Fruit fly (Drosophila melanogaster) whole organism, embryonic: Measurements from ENCODE around the gene CG9240.
A peak's percentile ranks its signal among the peaks of the same experiment; 100 is the strongest.

Experiments
- Atf6 ChIP-seq: fragments of 200-800 bp; sonication (Bioruptor generic); IDR thresholded peaks from 2 replicates; pipeline ENCODE4 v1.3.6; 2022; ENCODE audit warnings: missing biosample characterization, missing genetic modification characterization
- CG10321 ChIP-seq: fragments of 200-800 bp; sonication (Bioruptor generic); IDR thresholded peaks from 2 replicates; pipeline ENCODE4 v1.3.6; 2022; ENCODE audit warnings: missing biosample characterization, missing genetic modification characterization
- CG12391 ChIP-seq: fragments of 200-800 bp; sonication (Bioruptor generic); optimal IDR thresholded peaks from 3 replicates; lab custom pipeline; 2018; ENCODE audit warnings: missing biosample characterization, mild to moderate bottlenecking, missing genetic modification characterization, moderate library complexity
- CG12659 ChIP-seq: fragments of 200-800 bp; sonication (Bioruptor generic); optimal IDR thresholded peaks from 3 replicates; lab custom pipeline; 2017; ENCODE audit warnings: mild to moderate bottlenecking, missing biosample characterization, missing genetic modification reagents, missing genetic modification characterization
- CG13287 ChIP-seq: fragments of 200-800 bp; sonication (Bioruptor generic); IDR thresholded peaks from 2 replicates; pipeline ENCODE4 v1.3.6; 2022; ENCODE audit warnings: missing biosample characterization, missing genetic modification characterization; ENCODE audit not compliant: partially characterized antibody
- CG15073 ChIP-seq: fragments of 200-800 bp; sonication (Bioruptor generic); optimal IDR thresholded peaks from 2 replicates; lab custom pipeline; 2016; ENCODE audit warnings: missing biosample characterization, missing genetic modification characterization
- CG1832 ChIP-seq: fragments of 200-800 bp; sonication (Bioruptor generic); optimal IDR thresholded peaks from 2 replicates; lab custom pipeline; 2017; ENCODE audit warnings: missing biosample characterization, mild to moderate bottlenecking, missing genetic modification characterization, inconsistent platforms
- CG2712 ChIP-seq: fragments of 200-800 bp; optimal IDR thresholded peaks from 3 replicates; lab custom pipeline; 2019; ENCODE audit warnings: missing biosample characterization, mild to moderate bottlenecking, missing genetic modification characterization, moderate library complexity
- CG30431 ChIP-seq: fragments of 200-800 bp; sonication (Bioruptor generic); optimal IDR thresholded peaks from 2 replicates; lab custom pipeline; 2017; ENCODE audit warnings: missing biosample characterization, missing genetic modification characterization
- CG31224 ChIP-seq: fragments of 200-800 bp; sonication (Bioruptor generic); IDR thresholded peaks from 2 replicates; pipeline ENCODE4 v1.3.6; 2022; ENCODE audit warnings: missing biosample characterization, missing genetic modification characterization
- CG3847 ChIP-seq: fragments of 200-800 bp; sonication (Bioruptor generic); IDR thresholded peaks from 2 replicates; pipeline ENCODE4 v1.3.6; 2022; ENCODE audit warnings: missing biosample characterization, missing genetic modification characterization
- CG4617 ChIP-seq: fragments of 200-800 bp; sonication (Bioruptor generic); optimal IDR thresholded peaks from 3 replicates; lab custom pipeline; 2016; ENCODE audit warnings: missing biosample characterization, missing genetic modification characterization, borderline replicate concordance
- CG4707 ChIP-seq: fragments of 200-800 bp; sonication (Bioruptor generic); optimal IDR thresholded peaks from 2 replicates; lab custom pipeline; 2018; ENCODE audit warnings: missing biosample characterization, mild to moderate bottlenecking, missing genetic modification characterization, moderate library complexity
- CG6689 ChIP-seq: fragments of 200-800 bp; sonication (Bioruptor generic); IDR thresholded peaks from 2 replicates; pipeline ENCODE4 v1.3.6; 2022; ENCODE audit warnings: missing biosample characterization, missing genetic modification characterization
- CG8290 ChIP-seq, 3 experiments: fragments of 200-800 bp; sonication (Bioruptor generic); optimal IDR thresholded peaks; 2 replicates each; lab custom pipeline; 2016 to 2019; ENCODE audit warnings: missing biosample characterization in 3 of 3, missing genetic modification characterization in 3 of 3, mild to moderate bottlenecking in 2 of 3, moderate library complexity in 1 of 3
- CG8388 ChIP-seq: fragments of 200-800 bp; sonication (Bioruptor generic); optimal IDR thresholded peaks from 2 replicates; lab custom pipeline; 2019; ENCODE audit warnings: missing biosample characterization, mild to moderate bottlenecking, missing genetic modification characterization, moderate library complexity
- CG8924 ChIP-seq: fragments of 200-800 bp; optimal IDR thresholded peaks from 3 replicates; lab custom pipeline; 2019; ENCODE audit warnings: missing biosample characterization, mild to moderate bottlenecking, missing genetic modification characterization, moderate library complexity
- Drgx ChIP-seq: fragments of 200-800 bp; sonication (Bioruptor generic); IDR thresholded peaks from 2 replicates; pipeline ENCODE4 v1.3.6; 2022; ENCODE audit warnings: missing biosample characterization, missing genetic modification characterization
- E2f1 ChIP-seq: fragments of 200-800 bp; sonication (Bioruptor generic); IDR thresholded peaks from 2 replicates; pipeline ENCODE4 v1.3.6; 2022; ENCODE audit warnings: missing biosample characterization, missing genetic modification characterization
- Gsc ChIP-seq: fragments of 200-800 bp; sonication (Bioruptor generic); IDR thresholded peaks from 2 replicates; pipeline ENCODE4 v1.3.6; 2022; ENCODE audit warnings: missing biosample characterization, missing genetic modification characterization
- Hr39 ChIP-seq: fragments of >200 bp; optimal IDR thresholded peaks from 2 replicates; lab custom pipeline; 2017
- Mrtf ChIP-seq: fragments of 200-800 bp; sonication (Bioruptor generic); IDR thresholded peaks from 3 replicates; pipeline ENCODE4 v1.3.6; 2022; ENCODE audit warnings: missing biosample characterization, missing genetic modification characterization
- Nf-YC ChIP-seq: fragments of 200-800 bp; optimal IDR thresholded peaks from 3 replicates; lab custom pipeline; 2019; ENCODE audit warnings: missing biosample characterization, mild to moderate bottlenecking, missing genetic modification characterization, moderate library complexity
- Oli ChIP-seq: fragments of 200-800 bp; sonication (Bioruptor generic); optimal IDR thresholded peaks from 2 replicates; lab custom pipeline; 2018; ENCODE audit warnings: missing biosample characterization, mild to moderate bottlenecking, missing genetic modification characterization, moderate library complexity
- Ptx1 ChIP-seq: fragments of 200-800 bp; sonication (Bioruptor generic); IDR thresholded peaks from 2 replicates; pipeline ENCODE4 v1.3.6; 2022; ENCODE audit warnings: missing biosample characterization, missing genetic modification characterization
- Rx ChIP-seq: fragments of 200-800 bp; sonication (Bioruptor generic); IDR thresholded peaks from 2 replicates; pipeline ENCODE4 v1.3.6; 2022; ENCODE audit warnings: missing biosample characterization, missing genetic modification characterization
- Sin3A ChIP-seq: fragments of >200 bp; optimal IDR thresholded peaks from 2 replicates; lab custom pipeline; 2018
- Stat92E ChIP-seq, 3 experiments: fragments of >200 bp in 2 of 3; fragments of 200-800 bp in 1 of 3; sonication (Bioruptor generic) in 1 of 3; optimal IDR thresholded peaks; 2 replicates each; lab custom pipeline; 2017 to 2019; ENCODE audit warnings: missing biosample characterization in 3 of 3, missing genetic modification characterization in 3 of 3, mild to moderate bottlenecking in 1 of 3, moderate library complexity in 1 of 3
- ab ChIP-seq: fragments of 200-800 bp; sonication (Bioruptor generic); optimal IDR thresholded peaks from 2 replicates; lab custom pipeline; 2016; ENCODE audit warnings: missing biosample characterization, missing genetic modification characterization
- ap ChIP-seq: fragments of 200-800 bp; sonication (Bioruptor generic); IDR thresholded peaks from 2 replicates; pipeline ENCODE4 v1.3.6; 2022; ENCODE audit warnings: missing biosample characterization, missing genetic modification characterization
- bowl ChIP-seq: fragments of 200-800 bp; sonication (Bioruptor generic); IDR thresholded peaks from 2 replicates; pipeline ENCODE4 v1.3.6; 2022; ENCODE audit warnings: missing biosample characterization, missing genetic modification characterization
- dm ChIP-seq: fragments of 200-800 bp; sonication (Bioruptor generic); optimal IDR thresholded peaks from 3 replicates; lab custom pipeline; 2016; ENCODE audit warnings: missing biosample characterization, missing genetic modification characterization
- dpn ChIP-seq, 2 experiments: fragments of 200-800 bp; sonication (Bioruptor generic); optimal IDR thresholded peaks; 3 replicates each; lab custom pipeline; 2016; ENCODE audit warnings: missing biosample characterization in 2 of 2, missing genetic modification characterization in 2 of 2
- fu2 ChIP-seq: fragments of 200-800 bp; sonication (Bioruptor generic); optimal IDR thresholded peaks from 2 replicates; lab custom pipeline; 2016; ENCODE audit warnings: missing biosample characterization, missing genetic modification characterization
- hb ChIP-seq: fragments of 200-800 bp; sonication (Bioruptor generic); IDR thresholded peaks from 3 replicates; pipeline ENCODE4 v1.3.6; 2022; ENCODE audit warnings: missing biosample characterization, missing genetic modification characterization; ENCODE audit not compliant: partially characterized antibody
- hbn ChIP-seq: fragments of 200-800 bp; sonication (Bioruptor generic); IDR thresholded peaks from 2 replicates; pipeline ENCODE4 v1.3.6; 2022; ENCODE audit warnings: missing biosample characterization, missing genetic modification characterization; ENCODE audit not compliant: partially characterized antibody
- kah ChIP-seq: fragments of 200-800 bp; sonication (Bioruptor generic); optimal IDR thresholded peaks from 2 replicates; lab custom pipeline; 2018; ENCODE audit warnings: missing biosample characterization, mild to moderate bottlenecking, missing genetic modification characterization
- lbe ChIP-seq: fragments of 200-800 bp; sonication (Bioruptor generic); optimal IDR thresholded peaks from 2 replicates; lab custom pipeline; 2016; ENCODE audit warnings: missing biosample characterization, mild to moderate bottlenecking, missing genetic modification characterization
- mld ChIP-seq: fragments of 200-800 bp; sonication (Bioruptor generic); IDR thresholded peaks from 3 replicates; pipeline ENCODE4 v1.3.6; 2022; ENCODE audit warnings: missing biosample characterization, missing genetic modification characterization; ENCODE audit not compliant: partially characterized antibody
- nerfin-1 ChIP-seq: fragments of 200-800 bp; sonication (Bioruptor generic); optimal IDR thresholded peaks from 3 replicates; lab custom pipeline; 2019; ENCODE audit warnings: missing biosample characterization, mild to moderate bottlenecking, missing genetic modification characterization, moderate library complexity
- nmo ChIP-seq: fragments of 200-800 bp; sonication (Bioruptor generic); optimal IDR thresholded peaks from 2 replicates; lab custom pipeline; 2018; ENCODE audit warnings: missing biosample characterization, mild to moderate bottlenecking, missing genetic modification characterization, moderate library complexity
- peb ChIP-seq: fragments of 200-800 bp; sonication (Bioruptor generic); IDR thresholded peaks from 2 replicates; pipeline ENCODE4 v1.3.6; 2022; ENCODE audit warnings: missing biosample characterization, missing genetic modification characterization
- pho ChIP-seq: fragments of 200-800 bp; sonication (Bioruptor generic); optimal IDR thresholded peaks from 2 replicates; lab custom pipeline; 2016; ENCODE audit warnings: missing biosample characterization, missing genetic modification characterization
- repo ChIP-seq: fragments of 200-800 bp; sonication (Bioruptor generic); optimal IDR thresholded peaks from 2 replicates; lab custom pipeline; 2016; ENCODE audit warnings: missing biosample characterization, missing genetic modification characterization
- run ChIP-seq: fragments of 200-800 bp; sonication (Bioruptor generic); optimal IDR thresholded peaks from 3 replicates; lab custom pipeline; 2018; ENCODE audit warnings: missing biosample characterization, mild to moderate bottlenecking, missing genetic modification characterization
- seq ChIP-seq: fragments of 200-800 bp; sonication (Bioruptor generic); IDR thresholded peaks from 2 replicates; pipeline ENCODE4 v1.3.6; 2022; ENCODE audit warnings: missing biosample characterization, missing genetic modification characterization
- sqz ChIP-seq: fragments of 200-800 bp; sonication (Bioruptor generic); optimal IDR thresholded peaks from 3 replicates; lab custom pipeline; 2018; ENCODE audit warnings: missing biosample characterization, mild to moderate bottlenecking, missing genetic modification characterization
- wor ChIP-seq: fragments of 200-800 bp; sonication (Bioruptor generic); IDR thresholded peaks from 2 replicates; pipeline ENCODE4 v1.3.6; 2022; ENCODE audit warnings: missing biosample characterization, missing genetic modification characterization
- z ChIP-seq: fragments of 200-800 bp; sonication (Bioruptor generic); IDR thresholded peaks from 3 replicates; pipeline ENCODE4 v1.3.6; 2022; ENCODE audit warnings: missing biosample characterization, missing genetic modification characterization

The CG9240 gene

dm6 chrX:15709624-15709983 lies 8.5 kb upstream of the CG9240 start (continued):
- peak; percentile 44 for TF ChIP-seq CG10321 (GFP tag; lab: Robert Waterston, UW)
- TF ChIP-seq Ptx1 (GFP tag; lab: Robert Waterston, UW) = peak; percentile 19; the same call in 1 of the 2 replicates
- TF ChIP-seq CG3847 = 0 out of 2 replicates have a peak, but pooled peaks have one; percentile 6
- 0 out of 2 replicates have a peak, but pooled peaks have one; percentile 16 for TF ChIP-seq Drgx
- peak; percentile 84 for TF ChIP-seq CG1832 (GFP tag; lab: Kevin White, UChicago)
- no peak for TF ChIP-seq CG8290 (GFP tag; optimal IDR thresholded peaks at IDR 0.05; lab: Kevin White, UChicago)
- peak in 1 of 2 experiments; percentile 24 for TF ChIP-seq CG8290 (tag; optimal IDR thresholded peaks at IDR 0.05; lab: Kevin White, UChicago)
- TF ChIP-seq, all 482 proteins: peak for 57

dm6 chrX:15703720-15704206 lies 2.7 kb upstream of the CG9240 start, which contains the start of the genes Pis and Hap40:
Pis (minus strand) TSS chrX:15703770.
Hap40 (plus strand) TSS chrX:15704125.
- TF ChIP-seq z (no peak), CG30431 (GFP tag; lab: Kevin White, UChicago) (peak; percentile 53), hbn (GFP tag; lab: Robert Waterston, UW) (no peak), sqz (GFP tag; lab: Kevin White, UChicago) (no peak), Mrtf (GFP tag; lab: Robert Waterston, UW) (peak; percentile 67), ap (GFP tag; lab: Robert Waterston, UW) (peak; percentile 47), ab (no peak), E2f1 (GFP tag; lab: Robert Waterston, UW) (peak; percentile 17; the same call in 1 of the 2 replicates), CG12659 (GFP tag; lab: Kevin White, UChicago) (peak; percentile 88), kah (GFP tag; lab: Kevin White, UChicago) (no peak), dpn (GFP tag; optimal IDR thresholded peaks at IDR 0.05; lab: Kevin White, UChicago) (peak; percentile 51 to 78), hb (GFP tag; lab: Robert Waterston, UW) (no peak), mld (no peak), wor (GFP tag; lab: Robert Waterston, UW) (peak; percentile 64), CG4617 (GFP tag; lab: Kevin White, UChicago) (peak; percentile 77), bowl (GFP tag; lab: Robert Waterston, UW) (no peak), Oli (tag; lab: Kevin White, UChicago) (peak; percentile 64), Drgx (peak; percentile 47; the same call in 1 of the 2 replicates), CG4707 (GFP tag; lab: Kevin White, UChicago) (no peak), repo (no peak), CG8388 (peak; percentile 56), fu2 (peak; percentile 60), Sin3A (peak; percentile 98), Stat92E (GFP tag; optimal IDR thresholded peaks at IDR 0.05; lab: Kevin White, UChicago) (no peak), Nf-YC (tag; lab: Kevin White, UChicago) (peak; percentile 64), Hr39 (lab: Kevin White, UChicago) (no peak), CG13287 (GFP tag; lab: Robert Waterston, UW) (no peak), peb (peak; percentile 16; the same call in 1 of the 2 replicates), pho (GFP tag; lab: Kevin White, UChicago) (peak; percentile 62), seq (GFP tag; lab: Robert Waterston, UW) (peak; percentile 51; the same call in 1 of the 2 replicates), run (no peak), CG2712 (tag; lab: Kevin White, UChicago) (peak; percentile 77), nmo (GFP tag; lab: Kevin White, UChicago) (peak; percentile 88), dm (GFP tag; lab: Kevin White, UChicago) (no peak), CG12391 (tag; lab: Kevin White, UChicago) (peak; percentile 81), nerfin-1 (peak; percentile 54), CG15073 (GFP tag; lab: Kevin White, UChicago) (no peak), Gsc (0 out of 2 replicates have a peak, but pooled peaks have one; percentile 26), Rx (GFP tag; lab: Robert Waterston, UW) (peak; percentile 30; the same call in 1 of the 2 replicates), lbe (GFP tag; lab: Kevin White, UChicago) (peak; percentile 7), CG31224 (GFP tag; lab: Robert Waterston, UW) (peak; percentile 58), CG6689 (GFP tag; lab: Robert Waterston, UW) (peak; percentile 78), Atf6 (peak; percentile 45; the same call in 1 of the 2 replicates), CG8924 (tag; lab: Kevin White, UChicago) (peak; percentile 77)
